Worm (Caenorhabditis elegans) whole organism, early embryonic: Measurements from ENCODE around the gene sel-5.

Experiments
- B0310.2 ChIP-seq: sonication (generic microtip); optimal IDR thresholded peaks from 2 replicates; lab custom pipeline; 2016; ENCODE audit warnings: mild to moderate bottlenecking, missing genetic modification characterization, missing compliant biosample characterization
- F13C5.2 ChIP-seq: sonication (generic microtip); optimal IDR thresholded peaks from 2 replicates; lab custom pipeline; 2017; ENCODE audit warnings: mild to moderate bottlenecking, missing genetic modification characterization, inconsistent platforms, missing compliant biosample characterization
- aly-1 ChIP-seq: sonication (generic microtip); optimal IDR thresholded peaks from 2 replicates; lab custom pipeline; 2016; ENCODE audit warnings: missing genetic modification characterization, missing compliant biosample characterization
- ama-1 ChIP-seq: fragments of 150-350 bp; optimal IDR thresholded peaks from 2 replicates; lab custom pipeline; 2014
- ceh-13 ChIP-seq: fragments of 200-800 bp; sonication (Bioruptor generic); optimal IDR thresholded peaks from 2 replicates; lab custom pipeline; 2018; ENCODE audit warnings: mild to moderate bottlenecking, missing genetic modification characterization, missing compliant biosample characterization
- ceh-36 ChIP-seq: sonication (generic microtip); optimal IDR thresholded peaks from 2 replicates; lab custom pipeline; 2016; ENCODE audit warnings: missing genetic modification characterization, inconsistent platforms, missing compliant biosample characterization
- ets-7 ChIP-seq: sonication (generic microtip); optimal IDR thresholded peaks from 2 replicates; lab custom pipeline; 2016; ENCODE audit warnings: missing genotype, missing genetic modification characterization, missing compliant biosample characterization
- flt-1 ChIP-seq: fragments of 200-800 bp; sonication (Bioruptor generic); IDR thresholded peaks from 2 replicates; pipeline ENCODE4 v1.3.6; 2022; ENCODE audit warnings: missing genetic modification characterization, missing compliant biosample characterization
- hmbx-1 ChIP-seq: sonication (generic microtip); optimal IDR thresholded peaks from 2 replicates; lab custom pipeline; 2016; ENCODE audit warnings: mild to moderate bottlenecking, missing genetic modification characterization, missing compliant biosample characterization
- hmg-4 ChIP-seq: fragments of 200-800 bp; sonication (Bioruptor generic); optimal IDR thresholded peaks from 2 replicates; lab custom pipeline; 2018; ENCODE audit warnings: mild to moderate bottlenecking, missing genetic modification characterization, missing compliant biosample characterization
- hnd-1 ChIP-seq: sonication (generic microtip); optimal IDR thresholded peaks from 2 replicates; lab custom pipeline; 2016; ENCODE audit warnings: missing genetic modification characterization, missing compliant biosample characterization
- pes-1 ChIP-seq: fragments of 200-800 bp; sonication (Bioruptor generic); IDR thresholded peaks from 2 replicates; pipeline ENCODE4 v1.3.6; 2022; ENCODE audit warnings: missing genetic modification reagents, missing genetic modification characterization, missing compliant biosample characterization
- scrt-1 ChIP-seq: fragments of 200-800 bp; sonication (Bioruptor generic); IDR thresholded peaks from 2 replicates; pipeline ENCODE4 v1.3.6; 2022; ENCODE audit warnings: missing genetic modification characterization, missing compliant biosample characterization
- sea-1 ChIP-seq: fragments of 200-800 bp; sonication (Bioruptor generic); conservative IDR thresholded peaks from 2 replicates; pipeline ENCODE4 v1.3.6; 2022; ENCODE audit warnings: missing genetic modification characterization, missing compliant biosample characterization
- tbx-11 ChIP-seq: fragments of 200-800 bp; sonication (Bioruptor generic); IDR thresholded peaks from 2 replicates; pipeline ENCODE4 v1.3.6; 2022; ENCODE audit warnings: missing genetic modification characterization, missing compliant biosample characterization
- tbx-37 ChIP-seq: fragments of 200-800 bp; sonication (Bioruptor generic); conservative IDR thresholded peaks from 2 replicates; pipeline ENCODE4 v1.3.6; 2022; ENCODE audit warnings: missing genetic modification reagents, missing genetic modification characterization, missing compliant biosample characterization
- tra-4 ChIP-seq: sonication (generic microtip); optimal IDR thresholded peaks from 2 replicates; lab custom pipeline; 2017; ENCODE audit warnings: missing genetic modification characterization, missing compliant biosample characterization

sel-5 gene

ce11 chrIII:4581495-4581894, 3.3 kb upstream of the sel-5 start, which contains the start of gene F35G12.12:
Gene F35G12.12, plus strand, starts transcription at chrIII:4581795.
- TF ChIP-seq ama-1 = no peak
- no peak for TF ChIP-seq hnd-1
- no peak for TF ChIP-seq sea-1 (GFP tag; lab: Robert Waterston, UW)
- TF ChIP-seq tbx-11 (GFP tag; lab: Robert Waterston, UW) = no peak
- no peak for TF ChIP-seq ceh-36
- TF ChIP-seq ceh-13 = no peak
- no peak for TF ChIP-seq hmg-4
- TF ChIP-seq F13C5.2 (tag; lab: Kevin White, UChicago) = no peak
- no peak for TF ChIP-seq hmbx-1 (tag; lab: Kevin White, UChicago)
- TF ChIP-seq ets-7 (tag; lab: Kevin White, UChicago) = no peak
- TF ChIP-seq aly-1 = no peak
- TF ChIP-seq tra-4 (tag; lab: Kevin White, UChicago) = no peak
- TF ChIP-seq pes-1 (GFP tag; lab: Robert Waterston, UW) = no peak
- TF ChIP-seq tbx-37 (GFP tag; lab: Robert Waterston, UW) = no peak
- no peak for TF ChIP-seq flt-1 (GFP tag; lab: Robert Waterston, UW)
- no peak for TF ChIP-seq scrt-1
- TF ChIP-seq B0310.2 = no peak

- TF ChIP-seq tbx-11 (GFP tag; lab: Robert Waterston, UW) (peak; percentile 98), ceh-36 (peak; percentile 92), tbx-37 (GFP tag; lab: Robert Waterston, UW) (peak; percentile 94), ama-1 (no peak), F13C5.2 (tag; lab: Kevin White, UChicago) (peak; percentile 88), scrt-1 (peak; percentile 93), ceh-13 (peak; percentile 98), aly-1 (peak; percentile 94), ets-7 (tag; lab: Kevin White, UChicago) (peak; percentile 96), hnd-1 (peak; percentile 87), tra-4 (tag; lab: Kevin White, UChicago) (peak; percentile 93), pes-1 (GFP tag; lab: Robert Waterston, UW) (peak; percentile 97), B0310.2 (peak; percentile 91), sea-1 (GFP tag; lab: Robert Waterston, UW) (peak; percentile 98), flt-1 (GFP tag; lab: Robert Waterston, UW) (peak; percentile 93), hmbx-1 (tag; lab: Kevin White, UChicago) (peak; percentile 85), hmg-4 (peak; percentile 97)
Observed at ce11 chrIII:4568455-4568854, 9.8 kb downstream of the sel-5 start, which contains the start of gene idhg-1. Gene idhg-1, plus strand, starts transcription at chrIII:4568797.

ce11 chrIII:4568030-4568429, 10.2 kb downstream of the sel-5 start, which contains the start of gene mlcd-1:
Gene mlcd-1, minus strand, starts transcription at chrIII:4568130.
- TF ChIP-seq ceh-13 = no peak
- TF ChIP-seq pes-1 (GFP tag; lab: Robert Waterston, UW) = no peak
- TF ChIP-seq tbx-37 (GFP tag; lab: Robert Waterston, UW) = no peak
- no peak for TF ChIP-seq aly-1
- no peak for TF ChIP-seq scrt-1
- TF ChIP-seq tra-4 (tag; lab: Kevin White, UChicago) = no peak
- TF ChIP-seq tbx-11 (GFP tag; lab: Robert Waterston, UW) = no peak
- TF ChIP-seq hmg-4 = no peak
- no peak for TF ChIP-seq ets-7 (tag; lab: Kevin White, UChicago)
- TF ChIP-seq sea-1 (GFP tag; lab: Robert Waterston, UW) = no peak
- TF ChIP-seq ama-1 = no peak
- no peak for TF ChIP-seq ceh-36
- no peak for TF ChIP-seq F13C5.2 (tag; lab: Kevin White, UChicago)
- no peak for TF ChIP-seq B0310.2
- no peak for TF ChIP-seq hnd-1
- TF ChIP-seq flt-1 (GFP tag; lab: Robert Waterston, UW) = no peak
- TF ChIP-seq hmbx-1 (tag; lab: Kevin White, UChicago) = no peak

ce11 chrIII:4562070-4562788, 16.0 kb downstream of the sel-5 start, which contains the start of gene pan-1:
Gene pan-1, plus strand, starts transcription at chrIII:4562738.
- TF ChIP-seq F13C5.2 (tag; lab: Kevin White, UChicago) = peak; percentile 32
- TF ChIP-seq B0310.2 = no peak

ce11 chrIII:4561286-4561685, 17.0 kb downstream of the sel-5 start:
- TF ChIP-seq scrt-1 (no peak), tbx-11 (GFP tag; lab: Robert Waterston, UW) (no peak), ceh-13 (no peak), tra-4 (tag; lab: Kevin White, UChicago) (no peak), flt-1 (GFP tag; lab: Robert Waterston, UW) (no peak), hnd-1 (no peak), hmg-4 (no peak), sea-1 (GFP tag; lab: Robert Waterston, UW) (no peak), ets-7 (tag; lab: Kevin White, UChicago) (no peak), tbx-37 (GFP tag; lab: Robert Waterston, UW) (no peak), ceh-36 (no peak), hmbx-1 (tag; lab: Kevin White, UChicago) (no peak)

- TF ChIP-seq aly-1 (no peak), B0310.2 (no peak), flt-1 (GFP tag; lab: Robert Waterston, UW) (no peak), tra-4 (tag; lab: Kevin White, UChicago) (no peak), hmg-4 (peak; percentile 7), tbx-37 (GFP tag; lab: Robert Waterston, UW) (no peak), F13C5.2 (tag; lab: Kevin White, UChicago) (peak; percentile 41), ceh-36 (no peak), pes-1 (GFP tag; lab: Robert Waterston, UW) (no peak), tbx-11 (GFP tag; lab: Robert Waterston, UW) (no peak), hnd-1 (no peak), sea-1 (GFP tag; lab: Robert Waterston, UW) (no peak), ceh-13 (no peak), scrt-1 (no peak)
Observed at ce11 chrIII:4560393-4560890, 17.8 kb downstream of the sel-5 start.

- TF ChIP-seq tbx-11 (GFP tag; lab: Robert Waterston, UW) (no peak), hnd-1 (no peak), ets-7 (tag; lab: Kevin White, UChicago) (no peak), hmg-4 (no peak), tra-4 (tag; lab: Kevin White, UChicago) (no peak), tbx-37 (GFP tag; lab: Robert Waterston, UW) (no peak), ceh-36 (no peak), flt-1 (GFP tag; lab: Robert Waterston, UW) (no peak), ceh-13 (no peak), ama-1 (no peak), B0310.2 (no peak), aly-1 (no peak), sea-1 (GFP tag; lab: Robert Waterston, UW) (no peak), F13C5.2 (tag; lab: Kevin White, UChicago) (no peak), scrt-1 (no peak)
Observed at ce11 chrIII:4555345-4555744, 22.9 kb downstream of the sel-5 start.
